Worm (Caenorhabditis elegans) whole organism, L4 larva: ENCODE data around the gene mnk-1.

Experiments
- D1046.2 ChIP-seq: fragments of 200-800 bp; sonication (Bioruptor generic); IDR thresholded peaks from 2 replicates; pipeline ENCODE4 v1.3.6; 2022; ENCODE audit warnings: missing genetic modification characterization, missing compliant biosample characterization
- R02D3.7 ChIP-seq: fragments of 150-350 bp; sonication (generic microtip); optimal IDR thresholded peaks from 3 replicates; lab custom pipeline; 2014; ENCODE audit warnings: missing biosample characterization, missing genetic modification characterization
- T20F7.1 ChIP-seq: fragments of 200-800 bp; sonication (Bioruptor generic); optimal IDR thresholded peaks from 2 replicates; lab custom pipeline; 2018; ENCODE audit warnings: mild to moderate bottlenecking, missing genetic modification characterization, missing compliant biosample characterization
- T26A8.4 ChIP-seq: fragments of 200-800 bp; sonication (Bioruptor generic); IDR thresholded peaks from 2 replicates; pipeline ENCODE4 v1.3.6; 2022; ENCODE audit warnings: missing genetic modification characterization, missing compliant biosample characterization
- Y105C5A.15 ChIP-seq: fragments of 200-800 bp; sonication (Bioruptor generic); IDR thresholded peaks from 2 replicates; pipeline ENCODE4 v1.3.6; 2022; ENCODE audit warnings: missing genetic modification characterization, missing compliant biosample characterization
- Y75B8A.6 ChIP-seq: fragments of 200-800 bp; sonication (Bioruptor generic); IDR thresholded peaks from 2 replicates; pipeline ENCODE4 v1.3.6; 2022; ENCODE audit warnings: missing genetic modification reagents, missing genetic modification characterization, missing compliant biosample characterization
- ZK546.5 ChIP-seq, 2 experiments: sonication (generic microtip); optimal IDR thresholded peaks; 2 replicates each; lab custom pipeline; 2017; ENCODE audit warnings: missing biosample characterization in 2 of 2, missing genetic modification characterization in 2 of 2
- aha-1 ChIP-seq: fragments of 150-350 bp; peaks from one replicate; lab custom pipeline; 2014; ENCODE audit warnings: missing biosample characterization, missing genetic modification characterization
- ama-1 ChIP-seq: fragments of 150-350 bp; optimal IDR thresholded peaks from 2 replicates; lab custom pipeline; 2014; ENCODE audit warnings: inconsistent platforms, mixed read lengths
- ceh-20 ChIP-seq: fragments of 200-800 bp; sonication (Bioruptor generic); IDR thresholded peaks from 2 replicates; pipeline ENCODE4 v1.3.6; 2022; ENCODE audit warnings: missing genetic modification reagents, missing genetic modification characterization, missing compliant biosample characterization
- cey-2 ChIP-seq: sonication (generic microtip); optimal IDR thresholded peaks from 3 replicates; lab custom pipeline; 2017; ENCODE audit warnings: missing genetic modification characterization, mild to moderate bottlenecking, missing compliant biosample characterization, antibody characterized with exemption, borderline replicate concordance; ENCODE audit not compliant: insufficient read depth
- ctbp-1 ChIP-seq: fragments of 200-800 bp; sonication (Bioruptor generic); IDR thresholded peaks from 2 replicates; pipeline ENCODE4 v1.3.6; 2022; ENCODE audit warnings: missing genetic modification reagents, missing genetic modification characterization, missing compliant biosample characterization
- daf-16 ChIP-seq, 3 experiments: sonication (generic microtip); optimal IDR thresholded peaks; 2 replicates each; lab custom pipeline; 2016 to 2017; ENCODE audit warnings: missing genetic modification characterization in 3 of 3, missing genetic modification reagents in 3 of 3, mild to moderate bottlenecking in 2 of 3, missing compliant biosample characterization in 2 of 3, missing biosample characterization in 1 of 3, moderate library complexity in 1 of 3
- dmd-9 ChIP-seq: fragments of 200-800 bp; sonication (Bioruptor generic); IDR thresholded peaks from 2 replicates; pipeline ENCODE4 v1.3.6; 2022; ENCODE audit warnings: missing genetic modification reagents, missing genetic modification characterization, missing compliant biosample characterization
- dpl-1 ChIP-seq: fragments of 150-350 bp; optimal IDR thresholded peaks from 2 replicates; lab custom pipeline; 2014; ENCODE audit warnings: missing biosample characterization, missing genetic modification reagents, missing genetic modification characterization
- dve-1 ChIP-seq: sonication (generic microtip); optimal IDR thresholded peaks from 2 replicates; lab custom pipeline; 2017; ENCODE audit warnings: antibody characterized with exemption, mild to moderate bottlenecking, missing genetic modification characterization, missing compliant biosample characterization; ENCODE audit not compliant: insufficient read depth
- egl-43 ChIP-seq: fragments of 200-800 bp; sonication (Bioruptor generic); IDR thresholded peaks from 2 replicates; pipeline ENCODE4 v1.3.6; 2022; ENCODE audit warnings: missing genetic modification reagents, missing genetic modification characterization, missing compliant biosample characterization
- hif-1 ChIP-seq, 2 experiments: sonication (generic microtip); optimal IDR thresholded peaks; 2 replicates each; lab custom pipeline; 2016 to 2017; ENCODE audit warnings: missing compliant biosample characterization in 2 of 2, missing genetic modification characterization in 2 of 2, missing genetic modification reagents in 2 of 2, missing genotype in 2 of 2, mild to moderate bottlenecking in 1 of 2
- hlh-11 ChIP-seq: fragments of 200-800 bp; sonication (Bioruptor generic); optimal IDR thresholded peaks from 2 replicates; lab custom pipeline; 2018; ENCODE audit warnings: mild to moderate bottlenecking, missing genetic modification characterization, missing compliant biosample characterization
- lin-13 ChIP-seq: fragments of 150-350 bp; optimal IDR thresholded peaks from 2 replicates; lab custom pipeline; 2014; ENCODE audit warnings: missing biosample characterization, missing genetic modification reagents, missing genetic modification characterization
- lin-15B ChIP-seq: fragments of 150-350 bp; sonication (generic microtip); optimal IDR thresholded peaks from 3 replicates; lab custom pipeline; 2014; ENCODE audit warnings: missing biosample characterization, missing genetic modification characterization
- lin-29 ChIP-seq: fragments of 200-800 bp; sonication (Bioruptor generic); IDR thresholded peaks from 2 replicates; pipeline ENCODE4 v1.3.6; 2022; ENCODE audit warnings: missing genetic modification reagents, missing genetic modification characterization, missing compliant biosample characterization
- lin-38 ChIP-seq: fragments of 200-800 bp; sonication (Bioruptor generic); IDR thresholded peaks from 2 replicates; pipeline ENCODE4 v1.3.6; 2022; ENCODE audit warnings: missing genetic modification reagents, missing genetic modification characterization, missing compliant biosample characterization
- lsy-2 ChIP-seq, 2 experiments: fragments of 150-350 bp in 1 of 2; sonication (generic microtip) in 1 of 2; optimal IDR thresholded peaks; 2 replicates each; lab custom pipeline; 2014 to 2017; ENCODE audit warnings: missing biosample characterization in 2 of 2, missing genetic modification characterization in 2 of 2
- madf-5 ChIP-seq, 2 experiments: fragments of 200-800 bp; sonication (Bioruptor generic); IDR thresholded peaks; 2 replicates each; pipeline ENCODE4 v1.3.6; 2022; ENCODE audit warnings: missing compliant biosample characterization in 2 of 2, missing genetic modification characterization in 2 of 2
- madf-9 ChIP-seq: fragments of 200-800 bp; sonication (Bioruptor generic); conservative IDR thresholded peaks from 2 replicates; pipeline ENCODE4 v1.3.6; 2022; ENCODE audit warnings: missing genetic modification reagents, missing genetic modification characterization, missing compliant biosample characterization
- mdt-29 ChIP-seq: fragments of 200-800 bp; sonication (Bioruptor generic); IDR thresholded peaks from 2 replicates; pipeline ENCODE4 v1.3.6; 2022; ENCODE audit warnings: missing genetic modification reagents, missing genetic modification characterization, missing compliant biosample characterization
- mep-1 ChIP-seq: fragments of 150-350 bp; sonication (generic microtip); optimal IDR thresholded peaks from 3 replicates; lab custom pipeline; 2014; ENCODE audit warnings: missing biosample characterization, missing genetic modification characterization
- nhr-11 ChIP-seq: fragments of 150-350 bp; optimal IDR thresholded peaks from 2 replicates; lab custom pipeline; 2014; ENCODE audit warnings: missing biosample characterization, missing genetic modification characterization
- nhr-237 ChIP-seq: sonication (generic microtip); optimal IDR thresholded peaks from 2 replicates; lab custom pipeline; 2017; ENCODE audit warnings: missing biosample characterization, missing genetic modification characterization
- nhr-25 ChIP-seq: sonication (generic microtip); optimal IDR thresholded peaks from 2 replicates; lab custom pipeline; 2017; ENCODE audit warnings: missing genetic modification characterization, mild to moderate bottlenecking, missing compliant biosample characterization, antibody characterized with exemption, moderate library complexity, borderline replicate concordance; ENCODE audit not compliant: insufficient read depth
- nhr-42 ChIP-seq: fragments of 200-800 bp; sonication (Bioruptor generic); IDR thresholded peaks from 2 replicates; pipeline ENCODE4 v1.3.6; 2022; ENCODE audit warnings: missing genetic modification characterization, missing compliant biosample characterization
- unc-62 ChIP-seq, 3 experiments: fragments of 150-350 bp in 1 of 3; sonication (generic microtip); optimal IDR thresholded peaks in 2 of 3; peaks in 1 of 3; 1 replicate in 1 of 3; 2 replicates in 2 of 3; lab custom pipeline; 2014 to 2017; ENCODE audit warnings: missing biosample characterization in 3 of 3, missing genetic modification characterization in 3 of 3, missing genetic modification reagents in 3 of 3, missing genotype in 1 of 3
- zag-1 ChIP-seq: fragments of 150-350 bp; optimal IDR thresholded peaks from 2 replicates; lab custom pipeline; 2014; ENCODE audit warnings: missing biosample characterization, missing genetic modification characterization
- zfp-3 ChIP-seq: fragments of 200-800 bp; sonication (Bioruptor generic); conservative IDR thresholded peaks from 2 replicates; pipeline ENCODE4 v1.3.6; 2022; ENCODE audit warnings: missing genetic modification reagents, missing genetic modification characterization, missing compliant biosample characterization

The mnk-1 gene

DNA sequence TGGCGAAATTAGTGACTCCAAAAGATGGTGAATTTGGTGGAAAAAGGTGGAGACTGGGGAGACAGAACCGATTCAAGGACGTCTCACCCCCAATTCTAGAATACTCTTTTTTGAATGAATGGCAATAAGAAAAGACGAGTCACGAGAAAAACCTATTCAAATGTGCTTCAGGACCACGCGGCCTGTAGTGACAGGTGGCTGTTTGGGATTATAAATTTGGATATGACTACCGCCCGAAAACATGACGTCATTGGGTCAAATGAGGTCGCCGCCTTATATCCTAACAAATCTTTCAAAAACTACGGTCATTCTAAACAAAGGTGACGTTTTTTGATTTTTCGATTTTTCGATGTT is 821 bp downstream of the mnk-1 start (continued):
- TF ChIP-seq unc-62 (GFP tag; optimal IDR thresholded peaks at IDR 0.05 in 1 of 2; lab: Kevin White, UChicago), result peak in 1 of 2 experiments; percentile 92
- TF ChIP-seq unc-62 (tag; optimal IDR thresholded peaks at IDR 0.05; lab: Kevin White, UChicago), result no peak
- TF ChIP-seq mep-1 (tag; lab: Kevin White, UChicago), result no peak
- 0 out of 2 replicates have a peak, but pooled peaks have one; percentile 54 for TF ChIP-seq Y105C5A.15

DNA sequence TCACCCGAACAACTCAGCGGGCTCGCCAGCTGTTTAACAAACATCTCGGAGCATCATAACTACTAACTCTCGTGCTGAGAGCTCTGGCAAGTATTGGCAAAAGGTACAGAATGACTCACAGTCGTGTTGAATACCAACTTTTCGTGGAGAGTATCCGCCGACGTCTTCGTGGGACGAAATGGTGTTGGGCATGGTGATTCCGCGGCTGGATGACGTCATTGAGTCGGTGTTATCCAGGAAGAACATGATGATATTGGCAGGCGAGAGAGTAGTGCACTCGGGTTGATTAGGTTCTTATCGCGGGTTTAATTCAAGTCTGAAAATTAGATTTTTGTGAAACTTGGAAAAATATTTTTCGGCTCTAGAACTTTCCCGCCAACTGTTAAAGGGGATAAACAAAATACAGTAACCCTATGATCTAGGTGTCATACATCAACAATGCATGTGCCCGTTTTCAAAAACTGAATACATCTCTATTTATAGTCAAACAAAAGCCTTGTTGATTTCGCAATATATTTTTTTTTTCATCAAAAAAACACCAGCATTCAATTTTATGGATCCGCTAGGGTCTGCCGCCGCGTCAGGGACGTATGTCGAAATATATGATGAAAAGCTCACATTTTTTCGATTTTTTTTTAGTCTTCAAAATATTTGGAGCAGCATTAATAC is 1.3 kb downstream of the mnk-1 start:
- peak; percentile 56; the same call in 1 of the 2 replicates for TF ChIP-seq zfp-3 (GFP tag; lab: Robert Waterston, UW)
- no peak for TF ChIP-seq ceh-20 (GFP tag; lab: Robert Waterston, UW)
- TF ChIP-seq daf-16 (GFP tag; optimal IDR thresholded peaks at IDR 0.05; lab: Kevin White, UChicago), result no peak
- peak; percentile 12 for TF ChIP-seq daf-16 (tag; optimal IDR thresholded peaks at IDR 0.05; lab: Kevin White, UChicago)
- TF ChIP-seq T20F7.1, result peak; percentile 32
- peak; percentile 31 for TF ChIP-seq nhr-11 (tag; lab: Kevin White, UChicago)
- no peak for TF ChIP-seq unc-62 (GFP tag; optimal IDR thresholded peaks at IDR 0.05 in 1 of 2; lab: Kevin White, UChicago)
- TF ChIP-seq unc-62 (tag; optimal IDR thresholded peaks at IDR 0.05; lab: Kevin White, UChicago), result no peak
- TF ChIP-seq lin-38, result no peak
- no peak for TF ChIP-seq zag-1 (tag; lab: Kevin White, UChicago)
- no peak for TF ChIP-seq ama-1 (lab: Kevin White, UChicago)
- no peak for TF ChIP-seq Y105C5A.15
- TF ChIP-seq aha-1, result peak; percentile 85
- no peak for TF ChIP-seq cey-2 (tag; lab: Kevin White, UChicago)
- TF ChIP-seq lin-15B (tag; lab: Kevin White, UChicago), result no peak
- no peak for TF ChIP-seq nhr-25 (tag; lab: Kevin White, UChicago)
- no peak for TF ChIP-seq lin-13
- peak; percentile 34; the same call in 1 of the 2 replicates for TF ChIP-seq mdt-29
- TF ChIP-seq hif-1 (tag; optimal IDR thresholded peaks at IDR 0.05; lab: Kevin White, UChicago), result no peak
- TF ChIP-seq lsy-2 (tag; optimal IDR thresholded peaks at IDR 0.05; lab: Kevin White, UChicago), result peak in 1 of 2 experiments; percentile 43
- no peak for TF ChIP-seq dve-1 (tag; lab: Kevin White, UChicago)
- TF ChIP-seq D1046.2 (GFP tag; lab: Robert Waterston, UW), result peak; percentile 81; the same call in 1 of the 2 replicates
- no peak for TF ChIP-seq ZK546.5 (tag; optimal IDR thresholded peaks at IDR 0.05; lab: Kevin White, UChicago)
- TF ChIP-seq egl-43 (GFP tag; lab: Robert Waterston, UW), result 0 out of 2 replicates have a peak, but pooled peaks have one; percentile 25
- TF ChIP-seq hlh-11 (tag; lab: Kevin White, UChicago), result peak; percentile 12
- TF ChIP-seq Y75B8A.6 (GFP tag; lab: Robert Waterston, UW), result no peak
- no peak for TF ChIP-seq T26A8.4 (GFP tag; lab: Robert Waterston, UW)
- no peak for TF ChIP-seq R02D3.7 (tag; lab: Kevin White, UChicago)
- TF ChIP-seq madf-5 (GFP tag; IDR thresholded peaks at IDR 0.05; lab: Robert Waterston, UW), result 0 out of 4 replicates have a peak, but pooled peaks have one; percentile 15 to 25
- TF ChIP-seq lin-29 (GFP tag; lab: Robert Waterston, UW), result no peak
- no peak for TF ChIP-seq dmd-9
- no peak for TF ChIP-seq nhr-237
- no peak for TF ChIP-seq dpl-1 (GFP tag; lab: Kevin White, UChicago)
- 0 out of 2 replicates have a peak, but pooled peaks have one; percentile 24 for TF ChIP-seq madf-9 (GFP tag; lab: Robert Waterston, UW)
- no peak for TF ChIP-seq nhr-42
- TF ChIP-seq ctbp-1, result 0 out of 2 replicates have a peak, but pooled peaks have one; percentile 7
- TF ChIP-seq, all 104 proteins: peak for 13
